Worm (Caenorhabditis elegans): ENCODE data around the gene F58G1.2.

- TF ChIP-seq cog-1 (tag; optimal IDR thresholded peaks at IDR 0.05) (no peak), tab-1 (GFP tag; IDR thresholded peaks at IDR 0.05) (no peak), flt-1 (GFP tag; IDR thresholded peaks at IDR 0.05) (no peak), ztf-23 (GFP tag; IDR thresholded peaks at IDR 0.05) (no peak), ztf-29 (GFP tag; IDR thresholded peaks at IDR 0.05) (no peak), T22C8.4 (GFP tag; IDR thresholded peaks at IDR 0.05) (no peak), klf-2 (GFP tag; conservative IDR thresholded peaks at IDR 0.05) (no peak)
These were observed 42.5 kb upstream of the F58G1.2 start for ce11 chrII:12961293-12961692.

Measured in whole organism, midembryonic.